Fruit fly (Drosophila melanogaster) whole organism, embryonic: ENCODE measurements around the gene Srrm234.

ENCODE experiments used
- ATbp ChIP-seq: fragments of 200-800 bp; sonication (Bioruptor generic); optimal IDR thresholded peaks from 2 replicates; lab custom pipeline; 2017; ENCODE audit warnings: missing biosample characterization, mild to moderate bottlenecking, missing genetic modification characterization, missing genetic modification reagents
- CG10274 ChIP-seq: fragments of 200-800 bp; sonication (Bioruptor generic); optimal IDR thresholded peaks from 3 replicates; lab custom pipeline; 2017; ENCODE audit warnings: missing biosample characterization, mild to moderate bottlenecking, missing genetic modification characterization
- CG10654 ChIP-seq: fragments of 200-800 bp; sonication (Bioruptor generic); optimal IDR thresholded peaks from 2 replicates; lab custom pipeline; 2016; ENCODE audit warnings: missing biosample characterization, missing genetic modification characterization
- CG11456 ChIP-seq: fragments of 200-800 bp; sonication (Bioruptor generic); IDR thresholded peaks from 3 replicates; pipeline ENCODE4 v1.3.6; 2022; ENCODE audit warnings: missing biosample characterization, missing genetic modification characterization
- CG11723 ChIP-seq: fragments of 200-800 bp; sonication (Bioruptor generic); optimal IDR thresholded peaks from 2 replicates; lab custom pipeline; 2017; ENCODE audit warnings: missing biosample characterization, mild to moderate bottlenecking, missing genetic modification characterization
- CG12942 ChIP-seq: fragments of 200-800 bp; sonication (Bioruptor generic); optimal IDR thresholded peaks from 3 replicates; lab custom pipeline; 2016; ENCODE audit warnings: missing biosample characterization, missing genetic modification characterization
- CG13296 ChIP-seq: fragments of 200-800 bp; sonication (Bioruptor generic); optimal IDR thresholded peaks from 3 replicates; lab custom pipeline; 2018; ENCODE audit warnings: missing biosample characterization, mild to moderate bottlenecking, missing genetic modification characterization
- CG15011 ChIP-seq: fragments of 200-800 bp; sonication (Bioruptor generic); optimal IDR thresholded peaks from 3 replicates; lab custom pipeline; 2018; ENCODE audit warnings: missing biosample characterization, mild to moderate bottlenecking, missing genetic modification characterization
- CG15269 ChIP-seq: fragments of 200-800 bp; sonication (Bioruptor generic); optimal IDR thresholded peaks from 2 replicates; lab custom pipeline; 2018; ENCODE audit warnings: missing biosample characterization, mild to moderate bottlenecking, missing genetic modification characterization, moderate library complexity
- CG16779 ChIP-seq: fragments of 200-800 bp; sonication (Bioruptor generic); IDR thresholded peaks from 2 replicates; pipeline ENCODE4 v1.3.6; 2022; ENCODE audit warnings: missing biosample characterization, missing genetic modification characterization
- CG18011 ChIP-seq: fragments of 200-800 bp; sonication (Bioruptor generic); optimal IDR thresholded peaks from 2 replicates; lab custom pipeline; 2017; ENCODE audit warnings: missing biosample characterization, missing genetic modification characterization, mild to moderate bottlenecking, moderate library complexity, missing genotype
- CG1832 ChIP-seq: fragments of 200-800 bp; sonication (Bioruptor generic); optimal IDR thresholded peaks from 2 replicates; lab custom pipeline; 2017; ENCODE audit warnings: missing biosample characterization, mild to moderate bottlenecking, missing genetic modification characterization, inconsistent platforms
- CG18764 ChIP-seq: fragments of 200-800 bp; sonication (Bioruptor generic); optimal IDR thresholded peaks from 3 replicates; lab custom pipeline; 2016; ENCODE audit warnings: missing biosample characterization, missing genetic modification characterization
- CG2678 ChIP-seq: fragments of 200-800 bp; sonication (Bioruptor generic); optimal IDR thresholded peaks from 3 replicates; lab custom pipeline; 2019; ENCODE audit warnings: missing biosample characterization, mild to moderate bottlenecking, missing genetic modification characterization, moderate library complexity
- CG3726 ChIP-seq: fragments of 200-800 bp; sonication (Bioruptor generic); IDR thresholded peaks from 3 replicates; pipeline ENCODE4, ENCODE4 v1.3.6; 2022; ENCODE audit warnings: missing biosample characterization, missing genetic modification characterization
- CG42726 ChIP-seq: fragments of 200-800 bp; sonication (Bioruptor generic); IDR thresholded peaks from 2 replicates; pipeline ENCODE4 v1.3.6; 2022; ENCODE audit warnings: missing biosample characterization, missing genetic modification characterization; ENCODE audit not compliant: partially characterized antibody
- CG4282 ChIP-seq: fragments of 200-800 bp; sonication (Bioruptor generic); optimal IDR thresholded peaks from 2 replicates; lab custom pipeline; 2016; ENCODE audit warnings: missing biosample characterization, missing genetic modification characterization
- CG5180 ChIP-seq: fragments of 200-800 bp; sonication (Bioruptor generic); optimal IDR thresholded peaks from 3 replicates; lab custom pipeline; 2017; ENCODE audit warnings: missing biosample characterization, missing genetic modification characterization, mild to moderate bottlenecking, moderate library complexity, missing genetic modification reagents
- CG5953 ChIP-seq: fragments of 200-800 bp; sonication (Bioruptor generic); IDR thresholded peaks from 2 replicates; pipeline ENCODE4 v1.3.6; 2022; ENCODE audit warnings: missing biosample characterization, missing genetic modification characterization
- CG6689 ChIP-seq: fragments of 200-800 bp; sonication (Bioruptor generic); IDR thresholded peaks from 2 replicates; pipeline ENCODE4 v1.3.6; 2022; ENCODE audit warnings: missing biosample characterization, missing genetic modification characterization
- CG6765 ChIP-seq: fragments of 200-800 bp; sonication (Bioruptor generic); optimal IDR thresholded peaks from 3 replicates; lab custom pipeline; 2017; ENCODE audit warnings: missing biosample characterization, mild to moderate bottlenecking, missing genetic modification characterization
- CG7556 ChIP-seq: fragments of 200-800 bp; sonication (Bioruptor generic); optimal IDR thresholded peaks from 2 replicates; lab custom pipeline; 2017; ENCODE audit warnings: missing biosample characterization, mild to moderate bottlenecking, missing genetic modification characterization
- CG7745 ChIP-seq: fragments of 200-800 bp; sonication (Bioruptor generic); optimal IDR thresholded peaks from 2 replicates; lab custom pipeline; 2018; ENCODE audit warnings: missing biosample characterization, mild to moderate bottlenecking, missing genetic modification characterization, moderate library complexity
- CG7987 ChIP-seq: fragments of 200-800 bp; sonication (Bioruptor generic); optimal IDR thresholded peaks from 2 replicates; lab custom pipeline; 2018; ENCODE audit warnings: missing biosample characterization, mild to moderate bottlenecking, missing genetic modification characterization, moderate library complexity
- CG9727 ChIP-seq: fragments of 200-800 bp; sonication (Bioruptor generic); optimal IDR thresholded peaks from 3 replicates; lab custom pipeline; 2017; ENCODE audit warnings: missing biosample characterization, mild to moderate bottlenecking, missing genetic modification characterization
- Dad ChIP-seq: fragments of 200-800 bp; sonication (Bioruptor generic); optimal IDR thresholded peaks from 3 replicates; lab custom pipeline; 2016; ENCODE audit warnings: missing biosample characterization, missing genetic modification characterization
- GATAe ChIP-seq: fragments of 200-800 bp; sonication (Bioruptor generic); conservative IDR thresholded peaks from 2 replicates; pipeline ENCODE4 v1.3.6; 2022; ENCODE audit warnings: missing biosample characterization, missing genetic modification characterization
- HmgD ChIP-seq: fragments of 200-800 bp; sonication (Bioruptor generic); optimal IDR thresholded peaks from 3 replicates; lab custom pipeline; 2016; ENCODE audit warnings: missing biosample characterization, missing genetic modification characterization
- Lim3 ChIP-seq: fragments of 200-800 bp; sonication (Bioruptor generic); IDR thresholded peaks from 2 replicates; pipeline ENCODE4 v1.3.6; 2022; ENCODE audit warnings: missing biosample characterization, missing genetic modification characterization
- Lpt ChIP-seq: fragments of >200 bp; optimal IDR thresholded peaks from 2 replicates; lab custom pipeline; 2018; ENCODE audit warnings: missing biosample characterization, missing genetic modification characterization
- MTF-1 ChIP-seq: fragments of 200-800 bp; sonication (Bioruptor generic); optimal IDR thresholded peaks from 2 replicates; lab custom pipeline; 2018; ENCODE audit warnings: missing biosample characterization, mild to moderate bottlenecking, missing genetic modification characterization, borderline replicate concordance
- NK7.1 ChIP-seq: fragments of 200-800 bp; sonication (Bioruptor generic); optimal IDR thresholded peaks from 3 replicates; lab custom pipeline; 2016; ENCODE audit warnings: missing biosample characterization, missing genetic modification characterization
- Oli ChIP-seq: fragments of 200-800 bp; sonication (Bioruptor generic); optimal IDR thresholded peaks from 2 replicates; lab custom pipeline; 2018; ENCODE audit warnings: missing biosample characterization, mild to moderate bottlenecking, missing genetic modification characterization, moderate library complexity
- PHDP ChIP-seq: fragments of 200-800 bp; sonication (Bioruptor generic); optimal IDR thresholded peaks from 3 replicates; lab custom pipeline; 2018; ENCODE audit warnings: missing biosample characterization, mild to moderate bottlenecking, missing genetic modification characterization, moderate library complexity
- Sox100B ChIP-seq: fragments of 200-800 bp; sonication (Bioruptor generic); optimal IDR thresholded peaks from 3 replicates; lab custom pipeline; 2018; ENCODE audit warnings: missing biosample characterization, mild to moderate bottlenecking, missing genetic modification characterization
- Tbp ChIP-seq: fragments of >200 bp; optimal IDR thresholded peaks from 2 replicates; lab custom pipeline; 2018; ENCODE audit warnings: missing biosample characterization, missing genetic modification characterization
- cad ChIP-seq: fragments of >200 bp; optimal IDR thresholded peaks from 2 replicates; lab custom pipeline; 2017; ENCODE audit warnings: missing biosample characterization, missing genetic modification characterization
- cg ChIP-seq: fragments of 200-800 bp; sonication (Bioruptor generic); optimal IDR thresholded peaks from 3 replicates; lab custom pipeline; 2019; ENCODE audit warnings: missing biosample characterization, mild to moderate bottlenecking, missing genetic modification characterization, moderate library complexity
- ewg ChIP-seq: fragments of 200-800 bp; sonication (Bioruptor generic); optimal IDR thresholded peaks from 3 replicates; lab custom pipeline; 2017; ENCODE audit warnings: mild to moderate bottlenecking, missing biosample characterization, missing genetic modification reagents, missing genetic modification characterization
- exex ChIP-seq: fragments of 200-800 bp; sonication (Bioruptor generic); optimal IDR thresholded peaks from 4 replicates; lab custom pipeline; 2018; ENCODE audit warnings: missing biosample characterization, mild to moderate bottlenecking, missing genetic modification characterization, moderate library complexity
- eyg ChIP-seq: fragments of 200-800 bp; sonication (Bioruptor generic); optimal IDR thresholded peaks from 3 replicates; lab custom pipeline; 2016; ENCODE audit warnings: missing biosample characterization, missing genetic modification characterization
- fd3F ChIP-seq: fragments of 200-800 bp; sonication (Bioruptor generic); optimal IDR thresholded peaks from 2 replicates; lab custom pipeline; 2018; ENCODE audit warnings: missing biosample characterization, mild to moderate bottlenecking, missing genetic modification characterization, moderate library complexity
- ftz-f1 ChIP-seq: fragments of 200-800 bp; sonication (Bioruptor generic); optimal IDR thresholded peaks from 2 replicates; lab custom pipeline; 2016; ENCODE audit warnings: missing biosample characterization, missing genetic modification characterization
- gsb ChIP-seq: fragments of 200-800 bp; sonication (Bioruptor generic); IDR thresholded peaks from 2 replicates; pipeline ENCODE4 v1.3.6; 2022; ENCODE audit warnings: missing biosample characterization, missing genetic modification characterization
- insv ChIP-seq, 2 experiments: fragments of 200-800 bp; sonication (Bioruptor generic); optimal IDR thresholded peaks; 3 replicates each; lab custom pipeline; 2016 to 2018; ENCODE audit warnings: missing biosample characterization in 2 of 2, missing genetic modification characterization in 2 of 2
- klu ChIP-seq: fragments of 200-800 bp; sonication (Bioruptor generic); IDR thresholded peaks from 2 replicates; pipeline ENCODE4 v1.3.6; 2022; ENCODE audit warnings: missing biosample characterization, missing genetic modification characterization
- lbe ChIP-seq: fragments of 200-800 bp; sonication (Bioruptor generic); optimal IDR thresholded peaks from 2 replicates; lab custom pipeline; 2016; ENCODE audit warnings: missing biosample characterization, mild to moderate bottlenecking, missing genetic modification characterization
- pnt ChIP-seq: fragments of 200-800 bp; sonication (Bioruptor generic); optimal IDR thresholded peaks from 3 replicates; lab custom pipeline; 2016; ENCODE audit warnings: missing biosample characterization, missing genetic modification characterization
- slbo ChIP-seq: fragments of 200-800 bp; sonication (Bioruptor generic); IDR thresholded peaks from 2 replicates; pipeline ENCODE4 v1.3.6; 2022; ENCODE audit warnings: missing biosample characterization, missing genetic modification characterization
- z ChIP-seq: fragments of 200-800 bp; sonication (Bioruptor generic); IDR thresholded peaks from 3 replicates; pipeline ENCODE4 v1.3.6; 2022; ENCODE audit warnings: missing biosample characterization, missing genetic modification characterization

Gene Srrm234

DNA sequence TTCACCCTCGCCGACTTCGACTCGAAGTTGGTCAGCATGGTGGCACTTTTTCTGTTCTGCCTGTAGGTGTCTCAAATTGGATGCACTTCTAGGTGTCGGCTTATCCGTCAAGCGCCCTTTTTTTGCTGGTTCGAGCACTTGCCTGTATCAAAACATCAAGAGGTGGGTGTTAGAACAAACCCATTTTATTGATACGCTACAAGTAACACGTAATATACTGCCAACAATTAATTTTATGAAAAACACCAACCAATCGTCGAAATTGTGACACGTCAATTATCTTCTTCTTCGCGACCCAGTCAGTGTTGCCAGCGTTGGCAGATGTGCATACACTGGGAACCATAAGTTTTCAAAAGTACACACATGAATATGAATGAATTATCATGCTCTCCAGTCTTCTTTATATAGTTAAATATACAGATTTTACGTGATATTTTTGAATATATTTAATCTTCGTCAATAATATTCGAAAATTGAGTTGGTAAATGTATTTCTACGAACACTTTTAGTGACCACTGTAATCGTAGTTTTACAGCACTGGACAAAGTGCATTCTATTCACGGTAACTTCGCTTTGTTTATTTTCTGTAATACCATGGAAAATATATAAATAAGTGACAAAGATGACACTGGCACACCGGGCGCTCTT, 19.8 kb downstream of the Srrm234 start, which contains the start of the genes alphaCOP and CG13919:
alphaCOP (minus strand) TSS at position 280 of the 648 bp plus-strand sequence.
CG13919 (plus strand) TSS at position 548 of the 648 bp plus-strand sequence.
- TF ChIP-seq exex = peak; percentile 85
- TF ChIP-seq CG3726 = peak; percentile 93
- peak; percentile 97 for TF ChIP-seq fd3F
- peak; percentile 97 for TF ChIP-seq CG6689 (GFP tag; lab: Robert Waterston, UW)
- TF ChIP-seq Tbp (GFP tag; lab: Kevin White, UChicago) = no peak
- peak; percentile 94 for TF ChIP-seq GATAe (GFP tag; lab: Robert Waterston, UW)
- TF ChIP-seq CG16779 = peak; percentile 84
- TF ChIP-seq ewg (GFP tag; lab: Kevin White, UChicago) = peak; percentile 92
- peak in 1 of 2 experiments; percentile 65 for TF ChIP-seq insv (GFP tag; optimal IDR thresholded peaks at IDR 0.05; lab: Kevin White, UChicago)
- TF ChIP-seq eyg (GFP tag; lab: Kevin White, UChicago) = peak; percentile 83
- no peak for TF ChIP-seq z
- peak; percentile 86 for TF ChIP-seq CG7987
- TF ChIP-seq ATbp (GFP tag; lab: Kevin White, UChicago) = peak; percentile 93
- TF ChIP-seq pnt = peak; percentile 89
- peak; percentile 92 for TF ChIP-seq Lim3
- TF ChIP-seq CG5180 = peak; percentile 71
- TF ChIP-seq cad (GFP tag; lab: Kevin White, UChicago) = no peak
- TF ChIP-seq CG15011 (GFP tag; lab: Kevin White, UChicago) = no peak
- peak; percentile 83 for TF ChIP-seq MTF-1 (GFP tag; lab: Kevin White, UChicago)
- peak; percentile 88 for TF ChIP-seq CG18764 (GFP tag; lab: Kevin White, UChicago)
- peak; percentile 86 for TF ChIP-seq CG18011 (GFP tag; lab: Kevin White, UChicago)
- no peak for TF ChIP-seq cg (GFP tag; lab: Kevin White, UChicago)
- no peak for TF ChIP-seq CG42726 (GFP tag; lab: Robert Waterston, UW)
- peak; percentile 84 for TF ChIP-seq Dad (GFP tag; lab: Kevin White, UChicago)
- TF ChIP-seq CG12942 (GFP tag; lab: Kevin White, UChicago) = peak; percentile 96
- peak; percentile 97 for TF ChIP-seq CG15269 (tag; lab: Kevin White, UChicago)
- TF ChIP-seq CG10654 = peak; percentile 89
- TF ChIP-seq CG4282 (GFP tag; lab: Kevin White, UChicago) = peak; percentile 56
- TF ChIP-seq klu (GFP tag; lab: Robert Waterston, UW) = peak; percentile 89
- TF ChIP-seq CG5953 (GFP tag; lab: Robert Waterston, UW) = peak; percentile 97
- peak; percentile 39 for TF ChIP-seq ftz-f1
- no peak for TF ChIP-seq CG1832 (GFP tag; lab: Kevin White, UChicago)
- no peak for TF ChIP-seq Lpt (GFP tag; lab: Kevin White, UChicago)
- TF ChIP-seq HmgD (GFP tag; lab: Kevin White, UChicago) = peak; percentile 70
- TF ChIP-seq CG7745 (tag; lab: Kevin White, UChicago) = peak; percentile 74
- peak; percentile 97 for TF ChIP-seq Oli
- TF ChIP-seq CG13296 (GFP tag; lab: Kevin White, UChicago) = peak; percentile 93
- peak; percentile 97 for TF ChIP-seq PHDP (tag; lab: Kevin White, UChicago)
- peak; percentile 99 for TF ChIP-seq slbo (GFP tag; lab: Robert Waterston, UW)
- peak; percentile 91 for TF ChIP-seq NK7.1 (GFP tag; lab: Kevin White, UChicago)
- peak; percentile 97 for TF ChIP-seq CG2678
- peak; percentile 94 for TF ChIP-seq CG7556
- no peak for TF ChIP-seq Sox100B (GFP tag; lab: Kevin White, UChicago)
- peak; percentile 93 for TF ChIP-seq gsb
- peak; percentile 61 for TF ChIP-seq CG10274 (GFP tag; lab: Kevin White, UChicago)
- peak; percentile 89 for TF ChIP-seq CG6765 (GFP tag; lab: Kevin White, UChicago)
- TF ChIP-seq lbe (GFP tag; lab: Kevin White, UChicago) = peak; percentile 96
- peak; percentile 89 for TF ChIP-seq CG11723 (GFP tag; lab: Kevin White, UChicago)
- peak; percentile 95 for TF ChIP-seq CG11456 (GFP tag; lab: Robert Waterston, UW)
- peak; percentile 98 for TF ChIP-seq CG9727 (GFP tag; lab: Kevin White, UChicago)
